Worm (Caenorhabditis elegans) whole organism, L1 larva: ENCODE results near the gene rab-1.

Experiments used
- C04F5.9 ChIP-seq: sonication (generic microtip); optimal IDR thresholded peaks from 2 replicates; lab custom pipeline; 2016; ENCODE audit warnings: missing genetic modification characterization, missing compliant biosample characterization
- C16A3.4 ChIP-seq: fragments of 150-350 bp; optimal IDR thresholded peaks from 2 replicates; lab custom pipeline; 2014; ENCODE audit warnings: missing biosample characterization, missing genetic modification characterization
- C34B4.2 ChIP-seq: sonication (generic microtip); optimal IDR thresholded peaks from 2 replicates; lab custom pipeline; 2017; ENCODE audit warnings: mild to moderate bottlenecking, missing genetic modification characterization, missing compliant biosample characterization
- F16B12.6 ChIP-seq: fragments of 150-350 bp; optimal IDR thresholded peaks from 2 replicates; lab custom pipeline; 2014; ENCODE audit warnings: missing biosample characterization, missing genetic modification characterization
- aha-1 ChIP-seq: fragments of 150-350 bp; optimal IDR thresholded peaks from 2 replicates; lab custom pipeline; 2014; ENCODE audit warnings: missing biosample characterization, missing genetic modification characterization
- aly-2 ChIP-seq: fragments of 150-350 bp; optimal IDR thresholded peaks from 2 replicates; lab custom pipeline; 2014; ENCODE audit warnings: missing biosample characterization, missing genetic modification characterization
- ama-1 ChIP-seq: fragments of 150-350 bp; optimal IDR thresholded peaks from 2 replicates; lab custom pipeline; 2014
- ceh-63 ChIP-seq: fragments of 200-800 bp; sonication (Bioruptor generic); optimal IDR thresholded peaks from 2 replicates; lab custom pipeline; 2018; ENCODE audit warnings: mild to moderate bottlenecking, missing genetic modification characterization, missing compliant biosample characterization
- ceh-8 ChIP-seq: fragments of 200-800 bp; sonication (Bioruptor generic); optimal IDR thresholded peaks from 2 replicates; lab custom pipeline; 2018; ENCODE audit warnings: mild to moderate bottlenecking, missing genetic modification characterization, moderate library complexity, missing compliant biosample characterization
- ceh-82 ChIP-seq, 3 experiments: fragments of 150-350 bp in 1 of 3; sonication (generic microtip) in 2 of 3; optimal IDR thresholded peaks; 2 replicates each; lab custom pipeline; 2014 to 2017; ENCODE audit warnings: missing biosample characterization in 3 of 3, missing genetic modification characterization in 3 of 3
- ceh-90 ChIP-seq: sonication (generic microtip); optimal IDR thresholded peaks from 2 replicates; lab custom pipeline; 2016; ENCODE audit warnings: missing genetic modification characterization, missing compliant biosample characterization
- ces-1 ChIP-seq: fragments of 150-350 bp; optimal IDR thresholded peaks from 2 replicates; lab custom pipeline; 2014; ENCODE audit warnings: missing biosample characterization, missing genetic modification reagents, missing genetic modification characterization
- efl-3 ChIP-seq: fragments of 200-800 bp; sonication (Bioruptor generic); optimal IDR thresholded peaks from 2 replicates; lab custom pipeline; 2018; ENCODE audit warnings: mild to moderate bottlenecking, missing genetic modification characterization, missing compliant biosample characterization
- elt-2 ChIP-seq: sonication (generic microtip); optimal IDR thresholded peaks from 2 replicates; lab custom pipeline; 2016; ENCODE audit warnings: missing genetic modification characterization, mild to moderate bottlenecking, inconsistent platforms, missing compliant biosample characterization, missing genetic modification reagents
- ets-5 ChIP-seq: fragments of 200-800 bp; sonication (Bioruptor generic); IDR thresholded peaks from 2 replicates; pipeline ENCODE4 v1.3.6; 2022; ENCODE audit warnings: missing genetic modification characterization, missing compliant biosample characterization
- fkh-10 ChIP-seq: sonication (generic microtip); optimal IDR thresholded peaks from 2 replicates; lab custom pipeline; 2017; ENCODE audit warnings: missing biosample characterization, missing genetic modification reagents, missing genetic modification characterization
- fkh-8 ChIP-seq: sonication (generic microtip); optimal IDR thresholded peaks from 2 replicates; lab custom pipeline; 2016; ENCODE audit warnings: mild to moderate bottlenecking, missing genetic modification characterization, missing compliant biosample characterization
- fos-1 ChIP-seq: fragments of 150-350 bp; optimal IDR thresholded peaks from 2 replicates; lab custom pipeline; 2014; ENCODE audit warnings: missing biosample characterization, missing genetic modification characterization
- hlh-17 ChIP-seq: fragments of 200-800 bp; sonication (Bioruptor generic); optimal IDR thresholded peaks from 2 replicates; lab custom pipeline; 2018; ENCODE audit warnings: missing genetic modification characterization, mild to moderate bottlenecking, missing compliant biosample characterization, moderate library complexity, borderline replicate concordance
- hpl-2 ChIP-seq: fragments of 150-350 bp; optimal IDR thresholded peaks from 2 replicates; lab custom pipeline; 2014; ENCODE audit warnings: missing biosample characterization, missing genetic modification reagents, missing genetic modification characterization
- irx-1 ChIP-seq: sonication (generic microtip); optimal IDR thresholded peaks from 2 replicates; lab custom pipeline; 2016; ENCODE audit warnings: missing genetic modification characterization, missing compliant biosample characterization
- jun-1 ChIP-seq: fragments of 150-350 bp; optimal IDR thresholded peaks from 2 replicates; lab custom pipeline; 2014; ENCODE audit warnings: missing biosample characterization, missing genetic modification reagents, missing genetic modification characterization
- lin-14 ChIP-seq: fragments of 200-800 bp; sonication (Bioruptor generic); optimal IDR thresholded peaks from 2 replicates; lab custom pipeline; 2018; ENCODE audit warnings: mild to moderate bottlenecking, missing genetic modification characterization, moderate library complexity, missing compliant biosample characterization
- lin-15B ChIP-seq: fragments of 150-350 bp; sonication (generic microtip); optimal IDR thresholded peaks from 3 replicates; lab custom pipeline; 2014; ENCODE audit warnings: missing biosample characterization, missing genetic modification characterization
- lin-39 ChIP-seq: fragments of 150-350 bp; optimal IDR thresholded peaks from 2 replicates; lab custom pipeline; 2014; ENCODE audit warnings: missing biosample characterization, missing genetic modification reagents, missing genetic modification characterization
- lir-3 ChIP-seq: sonication (generic microtip); optimal IDR thresholded peaks from 2 replicates; lab custom pipeline; 2016; ENCODE audit warnings: mild to moderate bottlenecking, missing genetic modification characterization, moderate library complexity, missing compliant biosample characterization; ENCODE audit not compliant: poor library complexity
- mab-9 ChIP-seq: fragments of 200-800 bp; sonication (Bioruptor generic); IDR thresholded peaks from 2 replicates; pipeline ENCODE4 v1.3.6; 2022; ENCODE audit warnings: missing genetic modification reagents, missing genetic modification characterization, missing compliant biosample characterization
- mef-2 ChIP-seq: fragments of 150-350 bp; optimal IDR thresholded peaks from 2 replicates; lab custom pipeline; 2014; ENCODE audit warnings: missing biosample characterization, missing genetic modification characterization
- mep-1 ChIP-seq: fragments of 150-350 bp; optimal IDR thresholded peaks from 2 replicates; lab custom pipeline; 2014; ENCODE audit warnings: missing biosample characterization, missing genetic modification characterization
- nhr-12 ChIP-seq: sonication (generic microtip); optimal IDR thresholded peaks from 2 replicates; lab custom pipeline; 2017; ENCODE audit warnings: missing biosample characterization, missing genetic modification characterization
- nhr-20 ChIP-seq: sonication (generic microtip); optimal IDR thresholded peaks from 2 replicates; lab custom pipeline; 2016; ENCODE audit warnings: mild to moderate bottlenecking, missing genetic modification characterization, missing compliant biosample characterization
- nhr-237 ChIP-seq: fragments of 150-350 bp; optimal IDR thresholded peaks from 2 replicates; lab custom pipeline; 2014; ENCODE audit warnings: missing biosample characterization, missing genetic modification characterization
- nhr-28 ChIP-seq: fragments of 150-350 bp; optimal IDR thresholded peaks from 2 replicates; lab custom pipeline; 2014; ENCODE audit warnings: missing biosample characterization, missing genetic modification characterization
- nhr-47 ChIP-seq: sonication (generic microtip); optimal IDR thresholded peaks from 2 replicates; lab custom pipeline; 2016; ENCODE audit warnings: mild to moderate bottlenecking, missing genetic modification characterization, moderate library complexity, missing compliant biosample characterization
- nhr-71 ChIP-seq: sonication (generic microtip); optimal IDR thresholded peaks from 2 replicates; lab custom pipeline; 2016; ENCODE audit warnings: mild to moderate bottlenecking, missing genetic modification characterization, moderate library complexity, missing compliant biosample characterization
- nhr-76 ChIP-seq: sonication (generic microtip); optimal IDR thresholded peaks from 2 replicates; lab custom pipeline; 2017; ENCODE audit warnings: missing biosample characterization, missing genetic modification characterization
- nhr-77 ChIP-seq: fragments of 150-350 bp; optimal IDR thresholded peaks from 2 replicates; lab custom pipeline; 2014; ENCODE audit warnings: missing biosample characterization, missing genetic modification characterization
- nhr-84 ChIP-seq: sonication (generic microtip); optimal IDR thresholded peaks from 2 replicates; lab custom pipeline; 2017; ENCODE audit warnings: missing biosample characterization, missing genetic modification characterization
- nhr-85 ChIP-seq: sonication (generic microtip); peaks from one replicate; lab custom pipeline; 2016; ENCODE audit warnings: missing genetic modification characterization, inconsistent platforms, missing compliant biosample characterization
- nhr-90 ChIP-seq: sonication (generic microtip); optimal IDR thresholded peaks from 2 replicates; lab custom pipeline; 2016; ENCODE audit warnings: mild to moderate bottlenecking, missing genetic modification characterization, missing compliant biosample characterization; ENCODE audit not compliant: poor library complexity
- pag-3 ChIP-seq: sonication (generic microtip); optimal IDR thresholded peaks from 2 replicates; lab custom pipeline; 2017; ENCODE audit warnings: missing genetic modification characterization, mild to moderate bottlenecking, missing compliant biosample characterization, antibody characterized with exemption, borderline replicate concordance; ENCODE audit not compliant: insufficient read depth
- pqm-1 ChIP-seq: sonication (generic microtip); optimal IDR thresholded peaks from 3 replicates; lab custom pipeline; 2017; ENCODE audit warnings: missing biosample characterization, missing genetic modification characterization
- rnt-1 ChIP-seq: sonication (generic microtip); optimal IDR thresholded peaks from 2 replicates; lab custom pipeline; 2016; ENCODE audit warnings: mild to moderate bottlenecking, missing genetic modification characterization, moderate library complexity, missing compliant biosample characterization
- sox-4 ChIP-seq: sonication (generic microtip); optimal IDR thresholded peaks from 2 replicates; lab custom pipeline; 2016; ENCODE audit warnings: missing genetic modification characterization, missing compliant biosample characterization
- sptf-1 ChIP-seq: fragments of 150-350 bp; optimal IDR thresholded peaks from 2 replicates; lab custom pipeline; 2014; ENCODE audit warnings: missing biosample characterization, missing genetic modification characterization
- sup-37 ChIP-seq: fragments of 200-800 bp; sonication (Bioruptor generic); optimal IDR thresholded peaks from 2 replicates; lab custom pipeline; 2018; ENCODE audit warnings: mild to moderate bottlenecking, missing genetic modification characterization, missing compliant biosample characterization
- swsn-7 ChIP-seq: sonication (generic microtip); optimal IDR thresholded peaks from 2 replicates; lab custom pipeline; 2016; ENCODE audit warnings: missing genetic modification characterization, missing compliant biosample characterization
- unc-130 ChIP-seq: fragments of 150-350 bp; optimal IDR thresholded peaks from 2 replicates; lab custom pipeline; 2017; ENCODE audit warnings: missing biosample characterization, missing genetic modification characterization, inconsistent platforms
- unc-62 ChIP-seq: fragments of 150-350 bp; optimal IDR thresholded peaks from 2 replicates; lab custom pipeline; 2014; ENCODE audit warnings: missing biosample characterization, missing genetic modification reagents, missing genetic modification characterization
- vab-15 ChIP-seq: sonication (generic microtip); optimal IDR thresholded peaks from 2 replicates; lab custom pipeline; 2017; ENCODE audit warnings: missing genotype, mild to moderate bottlenecking, missing genetic modification characterization, missing compliant biosample characterization
- xbp-1 ChIP-seq: sonication (generic microtip); optimal IDR thresholded peaks from 2 replicates; lab custom pipeline; 2016; ENCODE audit warnings: missing genetic modification characterization, missing compliant biosample characterization
- zag-1 ChIP-seq: fragments of 150-350 bp; optimal IDR thresholded peaks from 2 replicates; lab custom pipeline; 2014; ENCODE audit warnings: missing biosample characterization, missing genetic modification characterization
- zip-4 ChIP-seq: fragments of 200-800 bp; sonication (Bioruptor generic); optimal IDR thresholded peaks from 2 replicates; lab custom pipeline; 2018; ENCODE audit warnings: mild to moderate bottlenecking, missing genetic modification characterization, moderate library complexity, missing compliant biosample characterization
- ztf-4 ChIP-seq: fragments of 150-350 bp; optimal IDR thresholded peaks from 2 replicates; lab custom pipeline; 2014; ENCODE audit warnings: missing biosample characterization, missing genetic modification characterization

rab-1 gene

ce11 chrV:1285657-1286123 lies 21.9 kb upstream of the rab-1 start, which contains the start of gene tank-1 (continued):
- no peak for TF ChIP-seq ceh-63 (GFP tag; lab: Kevin White, UChicago)
- no peak for TF ChIP-seq zip-4
- TF ChIP-seq nhr-90 (tag; lab: Kevin White, UChicago), result no peak
- TF ChIP-seq sup-37 (GFP tag; lab: Kevin White, UChicago), result no peak
- TF ChIP-seq ceh-8, result no peak
- no peak for TF ChIP-seq elt-2
- no peak for TF ChIP-seq fkh-10 (GFP tag; lab: Kevin White, UChicago)
- no peak for TF ChIP-seq jun-1
- no peak for TF ChIP-seq hlh-17 (GFP tag; lab: Kevin White, UChicago)
- TF ChIP-seq nhr-77 (tag; lab: Kevin White, UChicago), result no peak
- no peak for TF ChIP-seq sox-4
- no peak for TF ChIP-seq nhr-84 (tag; lab: Kevin White, UChicago)
- no peak for TF ChIP-seq nhr-47 (tag; lab: Kevin White, UChicago)
- no peak for TF ChIP-seq C04F5.9
- TF ChIP-seq nhr-12 (tag; lab: Kevin White, UChicago), result no peak
- TF ChIP-seq nhr-20 (tag; lab: Kevin White, UChicago), result peak; percentile 41
- TF ChIP-seq nhr-237, result peak; percentile 61
- no peak for TF ChIP-seq unc-130
- no peak for TF ChIP-seq lin-15B (tag; lab: Kevin White, UChicago)
- peak; percentile 25 for TF ChIP-seq irx-1 (tag; lab: Kevin White, UChicago)
- TF ChIP-seq ceh-82 (tag; optimal IDR thresholded peaks at IDR 0.05; lab: Kevin White, UChicago), result peak in 1 of 3 experiments; percentile 55
- TF ChIP-seq C16A3.4 (tag; lab: Kevin White, UChicago), result no peak
- peak; percentile 90 for TF ChIP-seq lin-14
- peak; percentile 50 for TF ChIP-seq rnt-1
- TF ChIP-seq F16B12.6 (tag; lab: Kevin White, UChicago), result no peak
- TF ChIP-seq ets-5 (GFP tag; lab: Robert Waterston, UW), result no peak
- no peak for TF ChIP-seq xbp-1 (tag; lab: Kevin White, UChicago)
- no peak for TF ChIP-seq ces-1 (GFP tag; lab: Kevin White, UChicago)
- no peak for TF ChIP-seq mef-2 (tag; lab: Kevin White, UChicago)
- TF ChIP-seq ztf-4 (tag; lab: Kevin White, UChicago), result no peak
- TF ChIP-seq zag-1, result no peak
- TF ChIP-seq ceh-90 (tag; lab: Kevin White, UChicago), result no peak
- TF ChIP-seq sptf-1 (tag; lab: Kevin White, UChicago), result no peak
- TF ChIP-seq fos-1 (tag; lab: Kevin White, UChicago), result no peak
- no peak for TF ChIP-seq efl-3
- no peak for TF ChIP-seq C34B4.2 (tag; lab: Kevin White, UChicago)
- no peak for TF ChIP-seq lin-39 (tag; lab: Kevin White, UChicago)
- no peak for TF ChIP-seq mab-9 (GFP tag; lab: Robert Waterston, UW)
- peak; percentile 19 for TF ChIP-seq pag-3 (tag; lab: Kevin White, UChicago)
- no peak for TF ChIP-seq lir-3 (tag; lab: Kevin White, UChicago)
- peak; percentile 47 for TF ChIP-seq nhr-71 (tag; lab: Kevin White, UChicago)
- no peak for TF ChIP-seq fkh-8 (tag; lab: Kevin White, UChicago)
- TF ChIP-seq aha-1 (tag; lab: Kevin White, UChicago), result no peak
- no peak for TF ChIP-seq unc-62
- no peak for TF ChIP-seq aly-2 (tag; lab: Kevin White, UChicago)
- peak; percentile 12 for TF ChIP-seq swsn-7 (tag; lab: Kevin White, UChicago)
- TF ChIP-seq hpl-2, result no peak
- TF ChIP-seq nhr-76 (tag; lab: Kevin White, UChicago), result no peak
- peak; percentile 57 for TF ChIP-seq nhr-85 (tag; lab: Kevin White, UChicago)
- TF ChIP-seq pqm-1 (tag; lab: Kevin White, UChicago), result no peak
- no peak for TF ChIP-seq ama-1 (lab: Kevin White, UChicago)
- TF ChIP-seq nhr-28 (tag; lab: Kevin White, UChicago), result no peak
- TF ChIP-seq vab-15 (tag; lab: Kevin White, UChicago), result no peak
- TF ChIP-seq mep-1 (tag; lab: Kevin White, UChicago), result no peak
